Fruit fly (Drosophila melanogaster): Measurements from ENCODE around the gene CG10340.

The CG10340 gene

DNA sequence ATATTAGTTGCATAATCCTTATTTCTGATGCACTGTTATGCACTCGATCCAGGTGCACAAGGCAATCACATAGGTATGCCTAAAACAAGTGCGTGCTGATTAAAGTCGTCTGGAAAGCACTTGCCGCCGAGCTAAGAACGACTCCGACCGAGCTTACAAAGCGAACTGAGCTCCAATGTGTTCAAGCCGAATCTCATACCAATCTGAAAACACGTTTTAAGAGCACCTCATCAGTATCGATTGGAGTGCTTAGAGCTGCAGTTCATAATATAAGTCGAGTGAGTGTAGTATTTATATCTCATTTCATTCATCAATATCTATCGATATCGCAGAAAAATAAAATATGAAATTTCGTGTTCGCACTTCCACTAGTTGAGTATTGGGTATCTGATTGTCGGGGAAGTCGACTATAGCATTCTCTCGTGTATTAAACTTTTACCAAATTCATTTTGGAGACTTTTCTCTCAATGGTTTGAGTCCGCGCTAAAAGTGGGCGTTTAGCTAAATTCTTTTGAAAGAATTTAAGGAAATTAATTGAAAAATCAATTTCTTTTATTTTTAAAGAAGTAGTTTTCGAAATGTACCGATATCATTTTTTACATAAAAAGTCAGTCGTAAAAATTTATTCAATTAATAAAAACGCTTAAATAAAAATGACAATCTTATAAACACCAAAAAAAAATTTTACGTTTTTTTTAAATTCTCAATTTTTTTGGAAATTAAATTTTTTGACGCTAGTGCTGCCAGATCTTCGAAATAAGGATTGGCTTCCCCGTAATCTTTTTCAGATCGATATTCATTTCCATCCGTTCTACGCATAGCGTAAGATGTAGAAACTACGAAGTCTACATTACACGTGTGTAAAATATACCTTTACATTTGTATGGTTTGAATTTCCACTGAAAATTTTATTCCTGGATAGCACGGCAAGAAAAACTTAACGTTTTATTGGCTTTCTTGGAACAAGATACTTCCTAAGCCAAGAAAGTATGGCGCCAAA is 41.6 kb upstream of the CG10340 start, which contains the start of gene modSP (continued):
- TF ChIP-seq B-H1 (GFP tag; IDR thresholded peaks at IDR 0.05) = peak; percentile 21; the same call in 1 of the 3 replicates
- TF ChIP-seq CG16863 (GFP tag; optimal IDR thresholded peaks at IDR 0.05) = peak; percentile 10
- no peak for TF ChIP-seq CG10209 (GFP tag; optimal IDR thresholded peaks at IDR 0.05)
- no peak for TF ChIP-seq CG17359 (tag; optimal IDR thresholded peaks at IDR 0.05)
- no peak for TF ChIP-seq tio (GFP tag; optimal IDR thresholded peaks at IDR 0.05)
- peak; percentile 25 for TF ChIP-seq zfh2 (GFP tag; optimal IDR thresholded peaks at IDR 0.05)
- peak; percentile 45 for TF ChIP-seq D19B (GFP tag; optimal IDR thresholded peaks at IDR 0.05)
- no peak for TF ChIP-seq CG17612 (GFP tag; IDR thresholded peaks at IDR 0.05)
- TF ChIP-seq CG18619 (GFP tag; optimal IDR thresholded peaks at IDR 0.05) = no peak
- no peak for TF ChIP-seq CG17186 (GFP tag; optimal IDR thresholded peaks at IDR 0.05)
- peak; percentile 9 for TF ChIP-seq Bteb2 (GFP tag; optimal IDR thresholded peaks at IDR 0.05)
- TF ChIP-seq Scr (GFP tag; IDR thresholded peaks at IDR 0.05; ENCODE audit: partially characterized antibody) = peak; percentile 74
- peak; percentile 39 for TF ChIP-seq CG12104 (GFP tag; optimal IDR thresholded peaks at IDR 0.05)
- TF ChIP-seq chm (GFP tag; IDR thresholded peaks at IDR 0.05) = peak; percentile 46; the same call in 1 of the 2 replicates
- TF ChIP-seq nmo (GFP tag; optimal IDR thresholded peaks at IDR 0.05) = peak; percentile 0
- no peak for TF ChIP-seq Neu2 (GFP tag; optimal IDR thresholded peaks at IDR 0.05; ENCODE audit: borderline replicate concordance)
- no peak for TF ChIP-seq cg (GFP tag; optimal IDR thresholded peaks at IDR 0.05)
- no peak for TF ChIP-seq kah (GFP tag; optimal IDR thresholded peaks at IDR 0.05)
- TF ChIP-seq CG10565 (GFP tag; optimal IDR thresholded peaks at IDR 0.05) = no peak
- TF ChIP-seq CG16813 (GFP tag; IDR thresholded peaks at IDR 0.05; ENCODE audit: partially characterized antibody) = peak; percentile 78
- no peak for TF ChIP-seq CG4854 (GFP tag; optimal IDR thresholded peaks at IDR 0.05)
- TF ChIP-seq br (optimal IDR thresholded peaks at IDR 0.05) = no peak
- 0 out of 2 replicates have a peak, but pooled peaks have one; percentile 27 for TF ChIP-seq E2f2 (GFP tag; IDR thresholded peaks at IDR 0.05)
- TF ChIP-seq HLH4C (GFP tag; IDR thresholded peaks at IDR 0.05; ENCODE audit: partially characterized antibody) = peak; percentile 92
- peak; percentile 83 for TF ChIP-seq pita (GFP tag; optimal IDR thresholded peaks at IDR 0.05)
- no peak for TF ChIP-seq CrebB (tag; optimal IDR thresholded peaks at IDR 0.05)
- TF ChIP-seq Side (GFP tag; optimal IDR thresholded peaks at IDR 0.05) = no peak
- 0 out of 3 replicates have a peak, but pooled peaks have one; percentile 39 for TF ChIP-seq ase (GFP tag; IDR thresholded peaks at IDR 0.05)
- no peak for TF ChIP-seq CG6765 (GFP tag; optimal IDR thresholded peaks at IDR 0.05)
- TF ChIP-seq D (optimal IDR thresholded peaks at IDR 0.05) = no peak
- TF ChIP-seq D (GFP tag; optimal IDR thresholded peaks at IDR 0.05) = no peak
- TF ChIP-seq CG7928 (GFP tag; optimal IDR thresholded peaks at IDR 0.05) = no peak
- peak; percentile 30 for TF ChIP-seq CG2712 (tag; optimal IDR thresholded peaks at IDR 0.05)
- TF ChIP-seq H15 (GFP tag; IDR thresholded peaks at IDR 0.05) = no peak; the same call in 2 of the 3 replicates
- peak; percentile 96 for TF ChIP-seq Ets65A (GFP tag)
- no peak for TF ChIP-seq fd102C (GFP tag; optimal IDR thresholded peaks at IDR 0.05)
- no peak for TF ChIP-seq fd64A (GFP tag; optimal IDR thresholded peaks at IDR 0.05)
- TF ChIP-seq CG7745 (tag; optimal IDR thresholded peaks at IDR 0.05) = no peak
- TF ChIP-seq Sin3A (optimal IDR thresholded peaks at IDR 0.05) = no peak
- TF ChIP-seq CG6683 (GFP tag; optimal IDR thresholded peaks at IDR 0.05) = no peak
- no peak for TF ChIP-seq disco-r (GFP tag; optimal IDR thresholded peaks at IDR 0.05)
- no peak for TF ChIP-seq Dad (GFP tag; optimal IDR thresholded peaks at IDR 0.05)
- peak; percentile 94 for TF ChIP-seq CG18764 (GFP tag; optimal IDR thresholded peaks at IDR 0.05)
- TF ChIP-seq CG12299 (tag; optimal IDR thresholded peaks at IDR 0.05) = peak; percentile 1
- peak; percentile 59 for TF ChIP-seq CoRest (tag; optimal IDR thresholded peaks at IDR 0.05)
- TF ChIP-seq unpg (GFP tag; optimal IDR thresholded peaks at IDR 0.05) = peak; percentile 26
- peak; percentile 4 for TF ChIP-seq Dek (tag; optimal IDR thresholded peaks at IDR 0.05)
- TF ChIP-seq CG33213 (GFP tag; optimal IDR thresholded peaks at IDR 0.05) = peak; percentile 72
- TF ChIP-seq YL-1 (GFP tag; optimal IDR thresholded peaks at IDR 0.05) = no peak

Data from whole organism, embryonic.